Worm (Caenorhabditis elegans): ENCODE measurements around the gene aka-1.

ce11 chrII:7458706-7459105 is 19.6 kb downstream of the aka-1 start, which contains the start of gene D1022.5:
- TF ChIP-seq zag-1 (tag; optimal IDR thresholded peaks at IDR 0.05) (no peak), lin-15B (tag; optimal IDR thresholded peaks at IDR 0.05) (no peak), R02D3.7 (tag; optimal IDR thresholded peaks at IDR 0.05) (no peak), ztf-11 (tag; optimal IDR thresholded peaks at IDR 0.05) (no peak), set-16 (GFP tag; IDR thresholded peaks at IDR 0.05) (no peak), jun-1 (tag; optimal IDR thresholded peaks at IDR 0.05) (no peak), arid-1 (GFP tag; conservative IDR thresholded peaks at IDR 0.05) (no peak), fos-1 (tag; optimal IDR thresholded peaks at IDR 0.05) (no peak)

All from whole organism, L4 larva.